Fruit fly (Drosophila melanogaster) S2 (cell line): ENCODE results near the gene Epp.

Experiments used
- CG8478 ChIP-seq: fragments of >200 bp; optimal IDR thresholded peaks from 2 replicates; lab custom pipeline; 2018
- CTCF ChIP-seq, 2 experiments: fragments of >200 bp; optimal IDR thresholded peaks; 2 replicates each; lab custom pipeline; 2018

- TF ChIP-seq CG8478 (lab: Kevin White, UChicago) (no peak), CTCF (optimal IDR thresholded peaks at IDR 0.05; lab: Kevin White, UChicago) (no peak)
Observed at dm6 chr3R:23960865-23961264, 31.9 kb downstream of the Epp start.
